Worm (Caenorhabditis elegans) whole organism, L4 larva: ENCODE results near the gene Y116A8C.37.
"Not testable (repeated sequence)": the region's sequence is repeated elsewhere in the genome, so short reads cannot be mapped to it uniquely, and the experiment has no call there.

Experiments
- Y105C5A.15 ChIP-seq: fragments of 200-800 bp; sonication (Bioruptor generic); IDR thresholded peaks from 2 replicates; pipeline ENCODE4 v1.3.6; 2022; ENCODE audit warnings: missing genetic modification characterization, missing compliant biosample characterization
- Y5F2A.4 ChIP-seq: fragments of 200-800 bp; sonication (Bioruptor generic); optimal IDR thresholded peaks from 2 replicates; lab custom pipeline; 2018; ENCODE audit warnings: mild to moderate bottlenecking, missing genetic modification characterization, missing compliant biosample characterization
- aha-1 ChIP-seq: fragments of 150-350 bp; peaks from one replicate; lab custom pipeline; 2014; ENCODE audit warnings: missing biosample characterization, missing genetic modification characterization
- ceh-20 ChIP-seq: fragments of 200-800 bp; sonication (Bioruptor generic); IDR thresholded peaks from 2 replicates; pipeline ENCODE4 v1.3.6; 2022; ENCODE audit warnings: missing genetic modification reagents, missing genetic modification characterization, missing compliant biosample characterization
- ceh-82 ChIP-seq: sonication (generic microtip); optimal IDR thresholded peaks from 2 replicates; lab custom pipeline; 2017; ENCODE audit warnings: missing biosample characterization, missing genetic modification characterization
- daf-16 ChIP-seq, 3 experiments: sonication (generic microtip); optimal IDR thresholded peaks; 2 replicates each; lab custom pipeline; 2016 to 2017; ENCODE audit warnings: missing genetic modification characterization in 3 of 3, missing genetic modification reagents in 3 of 3, mild to moderate bottlenecking in 2 of 3, missing compliant biosample characterization in 2 of 3, missing biosample characterization in 1 of 3, moderate library complexity in 1 of 3
- dmd-6 ChIP-seq: fragments of 200-800 bp; sonication (Bioruptor generic); IDR thresholded peaks from 2 replicates; pipeline ENCODE4 v1.3.6; 2022; ENCODE audit warnings: missing genetic modification reagents, missing genetic modification characterization, missing compliant biosample characterization
- dmd-8 ChIP-seq: fragments of 200-800 bp; sonication (Bioruptor generic); IDR thresholded peaks from 2 replicates; pipeline ENCODE4 v1.3.6; 2022; ENCODE audit warnings: missing genetic modification characterization, missing compliant biosample characterization
- duxl-1 ChIP-seq: sonication (generic microtip); optimal IDR thresholded peaks from 2 replicates; lab custom pipeline; 2016; ENCODE audit warnings: mild to moderate bottlenecking, missing genetic modification characterization, moderate library complexity, missing compliant biosample characterization; ENCODE audit not compliant: poor library complexity
- dve-1 ChIP-seq: sonication (generic microtip); optimal IDR thresholded peaks from 2 replicates; lab custom pipeline; 2017; ENCODE audit warnings: antibody characterized with exemption, mild to moderate bottlenecking, missing genetic modification characterization, missing compliant biosample characterization; ENCODE audit not compliant: insufficient read depth
- egl-43 ChIP-seq: fragments of 200-800 bp; sonication (Bioruptor generic); IDR thresholded peaks from 2 replicates; pipeline ENCODE4 v1.3.6; 2022; ENCODE audit warnings: missing genetic modification reagents, missing genetic modification characterization, missing compliant biosample characterization
- gei-8 ChIP-seq: fragments of 200-800 bp; sonication (Bioruptor generic); optimal IDR thresholded peaks from 2 replicates; lab custom pipeline; 2018; ENCODE audit warnings: mild to moderate bottlenecking, missing genetic modification characterization, missing compliant biosample characterization
- hlh-11 ChIP-seq: fragments of 200-800 bp; sonication (Bioruptor generic); optimal IDR thresholded peaks from 2 replicates; lab custom pipeline; 2018; ENCODE audit warnings: mild to moderate bottlenecking, missing genetic modification characterization, missing compliant biosample characterization
- hlh-30 ChIP-seq: sonication (generic microtip); optimal IDR thresholded peaks from 2 replicates; lab custom pipeline; 2017; ENCODE audit warnings: antibody characterized with exemption, mild to moderate bottlenecking, missing genetic modification characterization, missing compliant biosample characterization; ENCODE audit not compliant: insufficient read depth
- lin-1 ChIP-seq: fragments of 200-800 bp; sonication (Bioruptor generic); IDR thresholded peaks from 2 replicates; pipeline ENCODE4 v1.3.6; 2022; ENCODE audit warnings: missing genetic modification reagents, missing genetic modification characterization, missing compliant biosample characterization
- lin-13 ChIP-seq: fragments of 150-350 bp; optimal IDR thresholded peaks from 2 replicates; lab custom pipeline; 2014; ENCODE audit warnings: missing biosample characterization, missing genetic modification reagents, missing genetic modification characterization
- madf-9 ChIP-seq: fragments of 200-800 bp; sonication (Bioruptor generic); conservative IDR thresholded peaks from 2 replicates; pipeline ENCODE4 v1.3.6; 2022; ENCODE audit warnings: missing genetic modification reagents, missing genetic modification characterization, missing compliant biosample characterization
- mdl-1 ChIP-seq, 2 experiments: fragments of 150-350 bp in 1 of 2; sonication (generic microtip) in 1 of 2; optimal IDR thresholded peaks; 2 replicates each; lab custom pipeline; 2014 to 2017; ENCODE audit warnings: missing biosample characterization in 2 of 2, missing genetic modification characterization in 2 of 2
- mxl-3 ChIP-seq: fragments of 200-800 bp; sonication (Bioruptor generic); optimal IDR thresholded peaks from 2 replicates; lab custom pipeline; 2018; ENCODE audit warnings: mild to moderate bottlenecking, missing genetic modification characterization, missing compliant biosample characterization
- nhr-237 ChIP-seq: sonication (generic microtip); optimal IDR thresholded peaks from 2 replicates; lab custom pipeline; 2017; ENCODE audit warnings: missing biosample characterization, missing genetic modification characterization
- nhr-28 ChIP-seq: fragments of 150-350 bp; optimal IDR thresholded peaks from 2 replicates; lab custom pipeline; 2014; ENCODE audit warnings: missing biosample characterization, missing genetic modification characterization
- nhr-42 ChIP-seq: fragments of 200-800 bp; sonication (Bioruptor generic); IDR thresholded peaks from 2 replicates; pipeline ENCODE4 v1.3.6; 2022; ENCODE audit warnings: missing genetic modification characterization, missing compliant biosample characterization
- nhr-48 ChIP-seq: sonication (generic microtip); optimal IDR thresholded peaks from 2 replicates; lab custom pipeline; 2016; ENCODE audit warnings: mild to moderate bottlenecking, missing genetic modification characterization, missing compliant biosample characterization
- nhr-77 ChIP-seq: fragments of 150-350 bp; optimal IDR thresholded peaks from 2 replicates; lab custom pipeline; 2014; ENCODE audit warnings: missing biosample characterization, missing genetic modification characterization
- php-3 ChIP-seq: fragments of 200-800 bp; sonication (Bioruptor generic); IDR thresholded peaks from 2 replicates; pipeline ENCODE4 v1.3.6; 2022; ENCODE audit warnings: missing genetic modification reagents, missing genetic modification characterization, missing compliant biosample characterization
- pqm-1 ChIP-seq: sonication (generic microtip); optimal IDR thresholded peaks from 2 replicates; lab custom pipeline; 2017; ENCODE audit warnings: missing biosample characterization, missing genetic modification characterization
- set-16 ChIP-seq: fragments of 200-800 bp; sonication (Bioruptor generic); IDR thresholded peaks from 2 replicates; pipeline ENCODE4 v1.3.6; 2022; ENCODE audit warnings: missing genetic modification reagents, missing genetic modification characterization, missing compliant biosample characterization
- snpc-4 ChIP-seq: fragments of 150-350 bp; optimal IDR thresholded peaks from 2 replicates; lab custom pipeline; 2014; ENCODE audit warnings: missing biosample characterization, missing genetic modification characterization
- spr-1 ChIP-seq: sonication (generic microtip); optimal IDR thresholded peaks from 2 replicates; lab custom pipeline; 2016; ENCODE audit warnings: mild to moderate bottlenecking, missing genetic modification characterization, missing compliant biosample characterization
- spr-3 ChIP-seq: fragments of 200-800 bp; sonication (Bioruptor generic); optimal IDR thresholded peaks from 2 replicates; lab custom pipeline; 2018; ENCODE audit warnings: mild to moderate bottlenecking, missing genetic modification characterization, missing compliant biosample characterization
- tag-97 ChIP-seq: fragments of 200-800 bp; sonication (Bioruptor generic); IDR thresholded peaks from 2 replicates; pipeline ENCODE4 v1.3.6; 2022; ENCODE audit warnings: missing genetic modification characterization, missing compliant biosample characterization
- tra-1 ChIP-seq: fragments of 200-800 bp; sonication (Bioruptor generic); IDR thresholded peaks from 2 replicates; pipeline ENCODE4 v1.3.6; 2022; ENCODE audit warnings: missing genetic modification reagents, missing genetic modification characterization, missing compliant biosample characterization
- unc-62 ChIP-seq, 3 experiments: fragments of 150-350 bp in 1 of 3; sonication (generic microtip); optimal IDR thresholded peaks in 2 of 3; peaks in 1 of 3; 1 replicate in 1 of 3; 2 replicates in 2 of 3; lab custom pipeline; 2014 to 2017; ENCODE audit warnings: missing biosample characterization in 3 of 3, missing genetic modification characterization in 3 of 3, missing genetic modification reagents in 3 of 3, missing genotype in 1 of 3

Gene Y116A8C.37

DNA sequence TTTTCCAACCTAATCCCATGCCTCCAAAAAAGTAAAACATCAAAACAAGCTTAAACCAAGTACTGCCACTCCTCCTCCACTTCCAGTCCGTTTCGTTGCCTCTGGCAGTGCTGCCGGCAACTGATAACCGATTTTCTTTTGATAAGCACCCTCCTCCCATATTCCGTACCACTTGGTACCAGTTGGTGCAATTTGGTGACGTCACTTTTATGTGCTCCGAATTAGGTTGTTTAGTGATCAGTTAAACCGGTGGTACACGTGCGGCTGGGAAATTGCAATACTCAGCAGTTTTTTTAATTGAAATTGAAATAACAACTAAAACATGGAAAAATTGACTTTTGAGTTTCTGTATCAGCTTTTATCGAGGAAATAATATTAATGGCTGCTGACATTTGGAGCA is 43.2 kb upstream of the Y116A8C.37 start (continued):
- TF ChIP-seq ceh-82 (tag; lab: Kevin White, UChicago) (no peak), unc-62 (GFP tag; optimal IDR thresholded peaks at IDR 0.05 in 1 of 2; lab: Kevin White, UChicago) (no peak), unc-62 (tag; optimal IDR thresholded peaks at IDR 0.05; lab: Kevin White, UChicago) (no peak), snpc-4 (tag; lab: Kevin White, UChicago) (no peak), gei-8 (no peak), nhr-237 (no peak), ceh-20 (GFP tag; lab: Robert Waterston, UW) (no peak), madf-9 (no peak)
- TF ChIP-seq, all 104 proteins: peak for 16

DNA sequence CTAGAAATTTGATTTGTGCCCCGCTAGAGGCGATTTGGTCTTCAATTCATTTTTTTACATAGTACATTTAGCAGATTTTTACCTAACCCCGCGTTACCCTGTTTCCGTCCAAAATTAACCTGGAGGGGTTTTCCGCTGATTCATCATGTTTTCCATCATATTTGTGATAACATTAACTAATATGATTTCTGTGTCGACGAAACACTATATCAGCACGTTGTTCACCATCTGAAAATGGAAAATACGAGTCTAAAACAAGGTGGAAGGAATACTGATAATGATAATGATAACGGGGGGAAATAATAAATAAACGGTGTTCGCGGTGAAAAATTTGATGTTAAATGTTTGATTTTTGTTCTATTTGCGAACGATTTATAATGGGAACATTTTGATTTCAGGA is 40.8 kb upstream of the Y116A8C.37 start:
- TF ChIP-seq set-16 (GFP tag; lab: Robert Waterston, UW): no peak
- no peak for TF ChIP-seq daf-16 (GFP tag; optimal IDR thresholded peaks at IDR 0.05; lab: Kevin White, UChicago)
- TF ChIP-seq daf-16 (tag; optimal IDR thresholded peaks at IDR 0.05; lab: Kevin White, UChicago): peak; percentile 99
- TF ChIP-seq egl-43: no peak
- TF ChIP-seq dmd-8: no peak
- TF ChIP-seq mxl-3 (GFP tag; lab: Kevin White, UChicago): peak; percentile 88
- peak; percentile 90 for TF ChIP-seq nhr-28
- peak; percentile 57 for TF ChIP-seq php-3 (GFP tag; lab: Robert Waterston, UW)
- TF ChIP-seq hlh-30 (tag; lab: Kevin White, UChicago): peak; percentile 35
- TF ChIP-seq tag-97 (GFP tag; lab: Robert Waterston, UW): no peak
- peak; percentile 93 for TF ChIP-seq aha-1
- peak in 1 of 2 experiments; percentile 64 for TF ChIP-seq unc-62 (GFP tag; optimal IDR thresholded peaks at IDR 0.05 in 1 of 2; lab: Kevin White, UChicago)
- no peak for TF ChIP-seq unc-62 (tag; optimal IDR thresholded peaks at IDR 0.05; lab: Kevin White, UChicago)
- TF ChIP-seq nhr-48 (tag; lab: Kevin White, UChicago): peak; percentile 13
- TF ChIP-seq dve-1 (tag; lab: Kevin White, UChicago): peak; percentile 93
- TF ChIP-seq ceh-20 (GFP tag; lab: Robert Waterston, UW): no peak
- peak; percentile 66; the same call in 1 of the 2 replicates for TF ChIP-seq dmd-6
- TF ChIP-seq spr-1 (tag; lab: Kevin White, UChicago): no peak
- TF ChIP-seq spr-3 (GFP tag; lab: Kevin White, UChicago): no peak
- TF ChIP-seq gei-8: no peak
- TF ChIP-seq tra-1 (GFP tag; lab: Robert Waterston, UW): no peak
- peak; percentile 90 for TF ChIP-seq hlh-11 (tag; lab: Kevin White, UChicago)
- TF ChIP-seq nhr-77 (tag; lab: Kevin White, UChicago): peak; percentile 57
- TF ChIP-seq duxl-1 (tag; lab: Kevin White, UChicago): no peak
- peak; percentile 86 for TF ChIP-seq lin-1
- peak in 1 of 2 experiments; percentile 56 for TF ChIP-seq mdl-1 (tag; optimal IDR thresholded peaks at IDR 0.05; lab: Kevin White, UChicago)
- TF ChIP-seq pqm-1 (tag; lab: Kevin White, UChicago): peak; percentile 98

DNA sequence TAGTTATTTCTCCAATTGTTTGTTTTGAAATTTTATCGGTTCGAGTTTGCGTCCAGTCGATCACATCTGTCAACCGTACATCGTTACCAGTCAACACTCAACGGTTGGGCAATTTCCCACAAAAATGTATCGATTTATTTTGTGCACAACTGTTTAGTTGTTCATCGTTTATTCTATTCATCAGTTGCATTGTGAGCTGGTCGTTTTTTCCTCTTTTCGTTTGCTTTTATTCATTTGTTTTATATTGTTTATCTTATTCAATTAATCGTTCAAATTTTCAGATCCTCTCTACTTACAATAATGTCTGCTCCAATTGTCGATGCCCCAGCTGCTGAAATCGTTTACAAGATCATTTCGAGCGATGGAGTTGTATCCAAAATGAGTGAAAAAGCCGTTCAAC is 36.0 kb upstream of the Y116A8C.37 start, which contains the start of gene skr-12:
Gene skr-12 (plus strand): TSS at position 301 of the 400 bp plus-strand sequence.
- TF ChIP-seq lin-13 (no peak), duxl-1 (tag; lab: Kevin White, UChicago) (no peak), Y5F2A.4 (no peak), Y105C5A.15 (GFP tag; lab: Robert Waterston, UW) (no peak)

DNA sequence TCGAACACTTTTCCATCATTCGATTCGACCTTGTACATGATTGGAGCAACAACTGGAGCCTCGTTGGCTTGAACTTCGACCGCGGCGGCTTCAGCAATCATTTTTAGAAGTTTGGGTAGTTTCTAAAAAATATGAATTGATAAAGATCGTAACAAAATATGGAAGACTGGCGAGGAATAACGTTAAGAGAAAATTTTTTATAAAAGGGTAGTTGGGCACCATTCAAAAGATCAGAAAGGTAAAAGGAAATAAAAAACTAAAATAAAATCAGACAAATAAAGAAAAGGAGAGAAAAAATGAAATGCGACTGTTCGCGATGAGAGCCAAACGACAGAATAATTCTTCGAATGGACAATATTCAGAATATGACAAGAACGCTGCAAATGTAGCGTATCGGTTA is 34.8 kb upstream of the Y116A8C.37 start, which contains the start of gene skr-8:
Gene skr-8 (minus strand): TSS at position 101 of the 400 bp plus-strand sequence.
- not testable (repeated sequence) for TF ChIP-seq gei-8, nhr-42, lin-13
